Worm (Caenorhabditis elegans) whole organism, L4 larva: Measurements from ENCODE around the gene C53B7.3.

ENCODE experiments used
- Y5F2A.4 ChIP-seq: fragments of 200-800 bp; sonication (Bioruptor generic); optimal IDR thresholded peaks from 2 replicates; lab custom pipeline; 2018; ENCODE audit warnings: mild to moderate bottlenecking, missing genetic modification characterization, missing compliant biosample characterization
- nhr-11 ChIP-seq: fragments of 150-350 bp; optimal IDR thresholded peaks from 2 replicates; lab custom pipeline; 2014; ENCODE audit warnings: missing biosample characterization, missing genetic modification characterization
- ztf-11 ChIP-seq: fragments of 150-350 bp; optimal IDR thresholded peaks from 2 replicates; lab custom pipeline; 2014; ENCODE audit warnings: missing biosample characterization, missing genetic modification characterization

- TF ChIP-seq ztf-11 (no peak), Y5F2A.4 (GFP tag; lab: Kevin White, UChicago) (no peak), nhr-11 (tag; lab: Kevin White, UChicago) (peak; percentile 50)
These were observed 49.5 kb downstream of the C53B7.3 start for ce11 chrX:6894104-6894503.
